Worm (Caenorhabditis elegans) whole organism, L2 larva: ENCODE data around the gene T24E12.1.

Experiments used
- R02D3.7 ChIP-seq: fragments of 150-350 bp; optimal IDR thresholded peaks from 2 replicates; lab custom pipeline; 2014; ENCODE audit warnings: missing biosample characterization, missing genetic modification characterization
- ama-1 ChIP-seq: fragments of 150-350 bp; optimal IDR thresholded peaks from 2 replicates; lab custom pipeline; 2018; ENCODE audit warnings: inconsistent platforms
- crh-2 ChIP-seq: sonication (generic microtip); optimal IDR thresholded peaks from 2 replicates; lab custom pipeline; 2017; ENCODE audit warnings: missing biosample characterization, missing genetic modification characterization
- mdl-1 ChIP-seq, 2 experiments: fragments of 150-350 bp in 1 of 2; sonication (generic microtip) in 1 of 2; optimal IDR thresholded peaks; 2 replicates each; lab custom pipeline; 2017; ENCODE audit warnings: missing biosample characterization in 2 of 2, missing genetic modification characterization in 2 of 2
- nhr-11 ChIP-seq: fragments of 150-350 bp; optimal IDR thresholded peaks from 2 replicates; lab custom pipeline; 2014; ENCODE audit warnings: missing biosample characterization, missing genetic modification characterization
- sma-9 ChIP-seq, 2 experiments: fragments of 150-350 bp in 1 of 2; sonication (generic microtip) in 1 of 2; optimal IDR thresholded peaks; 2 replicates each; lab custom pipeline; 2014 to 2016; ENCODE audit warnings: missing genetic modification characterization in 2 of 2, mild to moderate bottlenecking in 1 of 2, missing biosample characterization in 1 of 2, missing compliant biosample characterization in 1 of 2, missing genetic modification reagents in 1 of 2, moderate library complexity in 1 of 2
- snpc-4 ChIP-seq: fragments of 150-350 bp; optimal IDR thresholded peaks from 2 replicates; lab custom pipeline; 2014; ENCODE audit warnings: missing biosample characterization, missing genetic modification characterization
- unc-39 ChIP-seq: fragments of 150-350 bp; optimal IDR thresholded peaks from 2 replicates; lab custom pipeline; 2014; ENCODE audit warnings: missing biosample characterization, missing genetic modification characterization
- unc-55 ChIP-seq: fragments of 150-350 bp; sonication (generic microtip); optimal IDR thresholded peaks from 3 replicates; lab custom pipeline; 2014; ENCODE audit warnings: missing biosample characterization, missing genetic modification reagents, missing genetic modification characterization

DNA sequence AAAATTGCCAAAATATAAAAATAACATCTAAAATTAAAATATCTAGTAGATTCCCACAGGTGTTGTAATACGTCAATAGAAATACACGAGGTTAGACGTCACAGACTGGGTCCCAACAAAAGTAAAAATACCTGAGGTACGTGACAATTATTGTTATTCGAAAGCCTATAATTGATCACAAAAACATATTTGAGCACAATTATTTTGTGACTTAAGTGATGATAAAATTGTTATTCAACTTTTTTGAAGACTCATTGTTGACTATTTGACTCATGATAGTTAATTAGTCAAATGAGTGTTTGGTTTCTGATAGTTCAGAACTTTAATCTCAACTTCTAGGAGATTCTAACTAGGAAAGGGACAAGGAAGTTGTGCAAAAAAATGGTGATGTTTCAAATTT, 7.6 kb upstream of the T24E12.1 start:
- TF ChIP-seq R02D3.7 (tag; lab: Kevin White, UChicago) (no peak), unc-39 (tag; lab: Kevin White, UChicago) (no peak), unc-55 (GFP tag; lab: Kevin White, UChicago) (no peak), crh-2 (tag; lab: Kevin White, UChicago) (no peak), snpc-4 (no peak), ama-1 (lab: Kevin White, UChicago) (no peak), mdl-1 (tag; optimal IDR thresholded peaks at IDR 0.05; lab: Kevin White, UChicago) (no peak), nhr-11 (tag; lab: Kevin White, UChicago) (no peak), sma-9 (GFP tag; optimal IDR thresholded peaks at IDR 0.05; lab: Kevin White, UChicago) (no peak), sma-9 (tag; optimal IDR thresholded peaks at IDR 0.05; lab: Kevin White, UChicago) (no peak)
